Worm (Caenorhabditis elegans): ENCODE results near the gene B0336.13.

ce11 chrIII:5667952-5668489 lies 25.8 kb upstream of the B0336.13 start:
- TF ChIP-seq F13H6.1 (tag; optimal IDR thresholded peaks at IDR 0.05) (peak; percentile 5), lin-11 (tag; optimal IDR thresholded peaks at IDR 0.05) (no peak), mdl-1 (tag; optimal IDR thresholded peaks at IDR 0.05) (no peak), aly-2 (tag; optimal IDR thresholded peaks at IDR 0.05) (no peak), sma-3 (GFP tag; optimal IDR thresholded peaks at IDR 0.05) (no peak), elt-3 (tag; optimal IDR thresholded peaks at IDR 0.05) (no peak), lin-13 (GFP tag; optimal IDR thresholded peaks at IDR 0.05) (no peak), ceh-16 (tag; optimal IDR thresholded peaks at IDR 0.05) (peak; percentile 65), elt-1 (tag; optimal IDR thresholded peaks at IDR 0.05) (no peak), peb-1 (tag; optimal IDR thresholded peaks at IDR 0.05) (no peak), R02D3.7 (tag; optimal IDR thresholded peaks at IDR 0.05) (no peak), ceh-82 (tag; optimal IDR thresholded peaks at IDR 0.05) (no peak)

Measured in whole organism, L2 larva.